Worm (Caenorhabditis elegans) whole organism, midembryonic: Measurements from ENCODE around the gene F40C5.1.
"Not testable (repeated sequence)": the region's sequence is repeated elsewhere in the genome, so short reads cannot be mapped to it uniquely, and the experiment has no call there.

Experiments used
- T22C8.4 ChIP-seq: fragments of 200-800 bp; sonication (Bioruptor generic); IDR thresholded peaks from 2 replicates; pipeline ENCODE4 v1.3.6; 2022; ENCODE audit warnings: missing genetic modification characterization, missing compliant biosample characterization
- klf-2 ChIP-seq: fragments of 200-800 bp; sonication (Bioruptor generic); conservative IDR thresholded peaks from 2 replicates; pipeline ENCODE4 v1.3.6; 2022; ENCODE audit warnings: missing genetic modification reagents, missing genetic modification characterization, missing compliant biosample characterization
- ref-1 ChIP-seq: fragments of 200-800 bp; sonication (Bioruptor generic); conservative IDR thresholded peaks from 2 replicates; pipeline ENCODE4 v1.3.6; 2022; ENCODE audit warnings: missing genetic modification reagents, missing genetic modification characterization, missing compliant biosample characterization
- ztf-29 ChIP-seq: fragments of 200-800 bp; sonication (Bioruptor generic); IDR thresholded peaks from 2 replicates; pipeline ENCODE4 v1.3.6; 2022; ENCODE audit warnings: missing genetic modification reagents, missing genetic modification characterization, missing compliant biosample characterization

DNA sequence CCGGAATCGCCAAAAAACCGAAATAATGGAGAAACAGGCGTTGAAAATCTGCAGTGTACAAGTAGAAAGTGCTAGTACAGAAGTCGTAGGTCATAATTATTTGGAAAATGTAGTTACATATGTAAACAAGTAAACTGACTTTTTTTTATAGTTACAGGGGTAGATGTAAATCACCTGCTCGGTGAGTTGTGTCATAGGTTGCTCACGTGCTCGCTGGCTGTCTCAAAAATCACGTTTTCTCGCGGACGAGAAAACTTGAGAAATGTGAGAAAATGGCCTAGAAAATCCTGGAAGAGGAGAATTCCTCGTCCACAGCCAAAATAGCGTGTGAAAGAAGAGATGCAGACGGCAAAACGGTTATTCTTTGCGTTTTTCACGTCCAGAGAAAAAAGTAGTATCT is 24.5 kb downstream of the F40C5.1 start, which contains the start of gene srh-212:
- not testable (repeated sequence) for TF ChIP-seq ztf-29 (GFP tag; lab: Robert Waterston, UW); klf-2 (GFP tag; lab: Robert Waterston, UW); T22C8.4 (GFP tag; lab: Robert Waterston, UW); ref-1
